Worm (Caenorhabditis elegans) whole organism, mixed stage, embryonic: Measurements from ENCODE around the gene C06E4.2.

Experiments used
- M03D4.4 ChIP-seq: sonication (generic microtip); optimal IDR thresholded peaks from 2 replicates; lab custom pipeline; 2017; ENCODE audit warnings: mild to moderate bottlenecking, missing genetic modification characterization, missing compliant biosample characterization
- bed-3 ChIP-seq: fragments of 200-800 bp; sonication (Bioruptor generic); optimal IDR thresholded peaks from 3 replicates; lab custom pipeline; 2018; ENCODE audit warnings: mild to moderate bottlenecking, missing genetic modification characterization, moderate library complexity, missing compliant biosample characterization
- blmp-1 ChIP-seq: fragments of 150-350 bp; optimal IDR thresholded peaks from 2 replicates; lab custom pipeline; 2014; ENCODE audit warnings: missing biosample characterization, missing genetic modification characterization
- ceh-39 ChIP-seq: fragments of 150-350 bp; optimal IDR thresholded peaks from 2 replicates; lab custom pipeline; 2014; ENCODE audit warnings: missing biosample characterization, missing genetic modification characterization
- ceh-43 ChIP-seq: fragments of 200-800 bp; sonication (Bioruptor generic); optimal IDR thresholded peaks from 2 replicates; lab custom pipeline; 2018; ENCODE audit warnings: mild to moderate bottlenecking, missing genetic modification characterization, moderate library complexity, missing compliant biosample characterization
- ceh-83 ChIP-seq: fragments of 200-800 bp; sonication (Bioruptor generic); optimal IDR thresholded peaks from 2 replicates; lab custom pipeline; 2018; ENCODE audit warnings: mild to moderate bottlenecking, missing genetic modification characterization, missing compliant biosample characterization
- ces-1 ChIP-seq: fragments of 150-350 bp; optimal IDR thresholded peaks from 2 replicates; lab custom pipeline; 2014; ENCODE audit warnings: missing biosample characterization, missing genetic modification reagents, missing genetic modification characterization
- cnd-1 ChIP-seq: fragments of 200-800 bp; sonication (Bioruptor generic); optimal IDR thresholded peaks from 2 replicates; lab custom pipeline; 2018; ENCODE audit warnings: mild to moderate bottlenecking, missing genetic modification characterization, missing compliant biosample characterization
- drap-1 ChIP-seq: fragments of 200-800 bp; sonication (Bioruptor generic); optimal IDR thresholded peaks from 3 replicates; lab custom pipeline; 2018; ENCODE audit warnings: mild to moderate bottlenecking, missing genetic modification characterization, missing compliant biosample characterization
- elt-1 ChIP-seq: sonication (generic microtip); optimal IDR thresholded peaks from 2 replicates; lab custom pipeline; 2017; ENCODE audit warnings: missing genetic modification characterization, mild to moderate bottlenecking, missing compliant biosample characterization, antibody characterized with exemption, moderate library complexity, borderline replicate concordance; ENCODE audit not compliant: insufficient read depth
- elt-3 ChIP-seq: fragments of 150-350 bp; optimal IDR thresholded peaks from 2 replicates; lab custom pipeline; 2014; ENCODE audit warnings: missing biosample characterization, missing genetic modification characterization
- flh-1 ChIP-seq: fragments of 200-800 bp; sonication (Bioruptor generic); optimal IDR thresholded peaks from 2 replicates; lab custom pipeline; 2018; ENCODE audit warnings: mild to moderate bottlenecking, missing genetic modification characterization, moderate library complexity, missing compliant biosample characterization
- ham-2 ChIP-seq: fragments of 200-800 bp; sonication (Bioruptor generic); optimal IDR thresholded peaks from 2 replicates; lab custom pipeline; 2018; ENCODE audit warnings: mild to moderate bottlenecking, missing genetic modification characterization, missing compliant biosample characterization
- hlh-1 ChIP-seq: fragments of 150-350 bp; optimal IDR thresholded peaks from 2 replicates; lab custom pipeline; 2014; ENCODE audit warnings: missing biosample characterization, missing genetic modification reagents, missing genetic modification characterization
- lin-13 ChIP-seq: fragments of 150-350 bp; optimal IDR thresholded peaks from 2 replicates; lab custom pipeline; 2014; ENCODE audit warnings: missing biosample characterization, missing genetic modification characterization
- lin-32 ChIP-seq: fragments of 200-800 bp; sonication (Bioruptor generic); optimal IDR thresholded peaks from 2 replicates; lab custom pipeline; 2018; ENCODE audit warnings: mild to moderate bottlenecking, missing genetic modification characterization, missing compliant biosample characterization
- lsy-2 ChIP-seq: fragments of 150-350 bp; optimal IDR thresholded peaks from 2 replicates; lab custom pipeline; 2014; ENCODE audit warnings: missing biosample characterization, missing genetic modification characterization
- mab-5 ChIP-seq: fragments of 150-350 bp; optimal IDR thresholded peaks from 2 replicates; lab custom pipeline; 2014; ENCODE audit warnings: missing biosample characterization, missing genetic modification characterization
- mep-1 ChIP-seq: fragments of 150-350 bp; optimal IDR thresholded peaks from 2 replicates; lab custom pipeline; 2017; ENCODE audit warnings: missing biosample characterization, missing genetic modification reagents, missing genetic modification characterization, inconsistent platforms
- mls-2 ChIP-seq: sonication (generic microtip); optimal IDR thresholded peaks from 2 replicates; lab custom pipeline; 2016; ENCODE audit warnings: mild to moderate bottlenecking, missing genetic modification characterization, moderate library complexity, missing compliant biosample characterization
- nhr-12 ChIP-seq: fragments of 150-350 bp; optimal IDR thresholded peaks from 2 replicates; lab custom pipeline; 2014; ENCODE audit warnings: missing biosample characterization, missing genetic modification characterization
- nhr-237 ChIP-seq: fragments of 150-350 bp; optimal IDR thresholded peaks from 2 replicates; lab custom pipeline; 2014; ENCODE audit warnings: missing biosample characterization, missing genetic modification characterization
- nhr-76 ChIP-seq: sonication (generic microtip); optimal IDR thresholded peaks from 2 replicates; lab custom pipeline; 2017; ENCODE audit warnings: missing biosample characterization, missing genetic modification characterization
- pha-4 ChIP-seq: fragments of 150-350 bp; optimal IDR thresholded peaks from 2 replicates; lab custom pipeline; 2018; ENCODE audit warnings: missing biosample characterization, missing genetic modification reagents, missing genetic modification characterization
- sem-2 ChIP-seq: fragments of 200-800 bp; sonication (Bioruptor generic); optimal IDR thresholded peaks from 2 replicates; lab custom pipeline; 2018; ENCODE audit warnings: mild to moderate bottlenecking, missing genetic modification characterization, missing compliant biosample characterization
- snpc-4 ChIP-seq: fragments of 150-350 bp; optimal IDR thresholded peaks from 2 replicates; lab custom pipeline; 2014; ENCODE audit warnings: missing biosample characterization, missing genetic modification characterization
- sptf-1 ChIP-seq: sonication (generic microtip); optimal IDR thresholded peaks from 2 replicates; lab custom pipeline; 2017; ENCODE audit warnings: mild to moderate bottlenecking, missing genetic modification characterization, moderate library complexity, missing compliant biosample characterization
- tbx-8 ChIP-seq: fragments of 200-800 bp; sonication (Bioruptor generic); optimal IDR thresholded peaks from 2 replicates; lab custom pipeline; 2018; ENCODE audit warnings: mild to moderate bottlenecking, missing genetic modification characterization, moderate library complexity, missing compliant biosample characterization
- unc-120 ChIP-seq: sonication (generic microtip); optimal IDR thresholded peaks from 2 replicates; lab custom pipeline; 2017; ENCODE audit warnings: missing genetic modification characterization, missing compliant biosample characterization; ENCODE audit not compliant: poor library complexity, severe bottlenecking
- unc-39 ChIP-seq: fragments of 150-350 bp; optimal IDR thresholded peaks from 2 replicates; lab custom pipeline; 2014; ENCODE audit warnings: missing biosample characterization, missing genetic modification characterization
- unc-62 ChIP-seq: fragments of 150-350 bp; optimal IDR thresholded peaks from 2 replicates; lab custom pipeline; 2014; ENCODE audit warnings: missing biosample characterization, missing genetic modification reagents, missing genetic modification characterization
- zip-8 ChIP-seq: fragments of 150-350 bp; optimal IDR thresholded peaks from 2 replicates; lab custom pipeline; 2014; ENCODE audit warnings: missing biosample characterization, missing genetic modification characterization
- ztf-11 ChIP-seq: fragments of 150-350 bp; optimal IDR thresholded peaks from 2 replicates; lab custom pipeline; 2014; ENCODE audit warnings: missing biosample characterization, missing genetic modification characterization

The C06E4.2 gene

DNA sequence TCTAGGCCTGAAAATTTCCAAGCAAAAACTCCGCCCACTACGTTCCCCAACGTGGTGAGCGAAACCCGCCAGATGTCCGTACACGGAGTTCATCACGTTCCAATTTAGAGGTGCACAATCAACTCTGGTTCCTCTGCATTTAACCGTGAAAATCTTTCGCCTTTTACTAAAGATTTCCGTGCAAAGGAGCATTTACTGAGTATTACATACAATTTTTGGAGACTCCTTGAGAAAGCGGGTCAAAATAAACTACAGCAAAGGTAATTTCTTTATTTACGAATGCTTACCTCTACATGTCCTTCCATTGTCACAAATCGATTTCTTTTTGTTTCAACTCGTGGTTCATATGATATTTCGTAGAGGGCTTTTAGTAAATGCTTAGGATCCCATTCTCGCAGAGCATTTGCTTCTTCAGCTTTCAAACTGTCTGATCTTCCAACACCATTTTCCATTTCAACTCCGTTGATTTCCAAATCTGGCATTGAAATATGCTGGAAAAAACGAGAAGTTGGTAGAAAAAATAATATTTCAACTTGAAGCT, 39.9 kb downstream of the C06E4.2 start, which contains the start of gene F42C5.9:
Gene F42C5.9 (minus strand): TSS at position 491 of the 541 bp plus-strand sequence.
- TF ChIP-seq blmp-1 = no peak
- no peak for TF ChIP-seq unc-62
- no peak for TF ChIP-seq ceh-39 (tag; lab: Kevin White, UChicago)
- TF ChIP-seq nhr-76 (tag; lab: Kevin White, UChicago) = no peak
- no peak for TF ChIP-seq elt-1 (tag; lab: Kevin White, UChicago)
- TF ChIP-seq snpc-4 (tag; lab: Kevin White, UChicago) = no peak
- TF ChIP-seq lin-13 (tag; lab: Kevin White, UChicago) = no peak
- TF ChIP-seq nhr-237 (tag; lab: Kevin White, UChicago) = no peak
- TF ChIP-seq cnd-1 (tag; lab: Kevin White, UChicago) = no peak
- no peak for TF ChIP-seq M03D4.4 (tag; lab: Kevin White, UChicago)
- no peak for TF ChIP-seq ces-1 (GFP tag; lab: Kevin White, UChicago)
- TF ChIP-seq bed-3 (GFP tag; lab: Kevin White, UChicago) = no peak
- TF ChIP-seq elt-3 (tag; lab: Kevin White, UChicago) = no peak
- no peak for TF ChIP-seq tbx-8 (GFP tag; lab: Kevin White, UChicago)
- no peak for TF ChIP-seq sem-2 (GFP tag; lab: Kevin White, UChicago)
- TF ChIP-seq lin-32 (GFP tag; lab: Kevin White, UChicago) = no peak
- no peak for TF ChIP-seq ham-2 (GFP tag; lab: Kevin White, UChicago)
- TF ChIP-seq lsy-2 (tag; lab: Kevin White, UChicago) = no peak
- no peak for TF ChIP-seq drap-1 (GFP tag; lab: Kevin White, UChicago)
- no peak for TF ChIP-seq zip-8 (tag; lab: Kevin White, UChicago)

DNA sequence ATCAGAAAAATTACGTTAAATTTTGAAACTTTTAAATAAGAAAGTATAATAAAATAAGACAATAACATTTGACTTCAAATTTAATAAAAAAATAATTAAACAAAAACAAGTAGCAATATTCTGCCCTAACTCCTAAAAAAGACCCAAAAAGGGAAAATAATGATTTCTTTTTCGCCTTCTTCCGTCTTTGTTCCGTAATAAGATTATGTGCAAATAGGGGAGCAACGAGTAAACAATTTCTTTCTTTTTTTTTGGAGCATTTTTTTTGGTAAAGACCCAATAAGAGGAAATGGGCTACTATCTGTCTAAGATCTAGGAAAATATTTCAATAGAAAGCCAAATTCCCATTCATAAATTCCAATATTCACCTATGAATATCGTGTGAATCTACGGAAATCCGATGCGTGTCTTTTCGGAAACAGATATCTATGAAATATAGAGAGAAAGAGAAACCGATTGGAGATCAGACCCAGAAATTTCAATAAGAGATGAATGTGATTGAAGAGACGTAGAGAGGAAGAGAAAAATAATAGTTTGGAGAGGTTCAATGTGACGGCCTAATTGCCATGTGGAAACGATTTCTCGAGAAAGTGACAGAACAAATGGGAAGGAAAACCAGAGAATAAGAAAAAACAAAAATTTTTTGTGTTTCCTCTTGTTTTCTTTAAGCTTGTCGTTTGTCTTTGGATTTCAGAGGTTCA, 41.2 kb downstream of the C06E4.2 start:
- TF ChIP-seq ceh-43 (GFP tag; lab: Kevin White, UChicago) = no peak
- TF ChIP-seq mep-1 (tag; lab: Kevin White, UChicago) = no peak
- peak; percentile 83 for TF ChIP-seq ces-1 (GFP tag; lab: Kevin White, UChicago)
- no peak for TF ChIP-seq cnd-1 (tag; lab: Kevin White, UChicago)
- no peak for TF ChIP-seq zip-8 (tag; lab: Kevin White, UChicago)
- TF ChIP-seq unc-62 = peak; percentile 63
- TF ChIP-seq sem-2 (GFP tag; lab: Kevin White, UChicago) = no peak
- peak; percentile 51 for TF ChIP-seq elt-1 (tag; lab: Kevin White, UChicago)
- no peak for TF ChIP-seq flh-1 (GFP tag; lab: Kevin White, UChicago)
- TF ChIP-seq, all 35 proteins: peak for 3

ce11 chrIV:7318900-7319299, 42.1 kb downstream of the C06E4.2 start:
- TF ChIP-seq nhr-12 (tag; lab: Kevin White, UChicago) (no peak), hlh-1 (tag; lab: Kevin White, UChicago) (no peak), mls-2 (tag; lab: Kevin White, UChicago) (no peak), elt-3 (tag; lab: Kevin White, UChicago) (no peak), ham-2 (GFP tag; lab: Kevin White, UChicago) (no peak), ceh-39 (tag; lab: Kevin White, UChicago) (no peak), flh-1 (GFP tag; lab: Kevin White, UChicago) (no peak), ceh-83 (GFP tag; lab: Kevin White, UChicago) (no peak), pha-4 (tag; lab: Kevin White, UChicago) (no peak)

DNA sequence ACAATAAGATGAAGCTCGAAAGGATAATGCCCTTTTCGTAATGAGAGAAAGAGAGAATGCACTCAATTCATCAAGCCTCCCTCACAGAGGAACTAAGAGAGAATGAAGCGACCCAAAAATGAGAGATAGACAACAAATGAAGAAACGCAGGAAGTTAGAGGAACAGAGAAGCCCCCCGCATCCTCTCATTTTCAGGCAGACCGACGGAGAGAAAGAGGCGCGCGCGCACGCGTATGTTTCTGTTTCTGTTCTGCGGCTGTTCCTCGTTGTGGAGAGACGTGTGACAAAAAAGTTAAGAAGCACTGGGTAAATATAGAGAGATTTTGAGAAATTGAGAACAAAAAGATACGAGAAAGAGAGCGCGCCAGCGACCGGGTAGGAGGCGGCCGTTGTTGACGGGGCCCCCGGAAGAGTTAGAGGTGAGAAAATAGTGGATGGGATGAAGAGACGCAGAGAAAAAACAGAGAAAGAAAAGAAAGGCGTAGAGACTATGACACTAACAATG, 43.2 kb downstream of the C06E4.2 start:
- TF ChIP-seq lin-32 (GFP tag; lab: Kevin White, UChicago) = no peak
- peak; percentile 81 for TF ChIP-seq hlh-1 (tag; lab: Kevin White, UChicago)
- peak; percentile 87 for TF ChIP-seq unc-120
- no peak for TF ChIP-seq mab-5 (tag; lab: Kevin White, UChicago)
- TF ChIP-seq mep-1 (tag; lab: Kevin White, UChicago) = peak; percentile 38
- no peak for TF ChIP-seq nhr-12 (tag; lab: Kevin White, UChicago)
- TF ChIP-seq nhr-237 (tag; lab: Kevin White, UChicago) = peak; percentile 63
- no peak for TF ChIP-seq elt-3 (tag; lab: Kevin White, UChicago)
- no peak for TF ChIP-seq lin-13 (tag; lab: Kevin White, UChicago)
- TF ChIP-seq pha-4 (tag; lab: Kevin White, UChicago) = no peak
- TF ChIP-seq unc-39 (tag; lab: Kevin White, UChicago) = no peak
- TF ChIP-seq mls-2 (tag; lab: Kevin White, UChicago) = peak; percentile 65
- TF ChIP-seq sptf-1 (tag; lab: Kevin White, UChicago) = no peak
- TF ChIP-seq ham-2 (GFP tag; lab: Kevin White, UChicago) = peak; percentile 78
- TF ChIP-seq ces-1 (GFP tag; lab: Kevin White, UChicago) = peak; percentile 89
- TF ChIP-seq blmp-1 = peak; percentile 12
- TF ChIP-seq bed-3 (GFP tag; lab: Kevin White, UChicago) = no peak
- no peak for TF ChIP-seq elt-1 (tag; lab: Kevin White, UChicago)
- TF ChIP-seq ztf-11 (tag; lab: Kevin White, UChicago) = no peak
- TF ChIP-seq unc-62 = peak; percentile 70
- TF ChIP-seq snpc-4 (tag; lab: Kevin White, UChicago) = no peak
- TF ChIP-seq lsy-2 (tag; lab: Kevin White, UChicago) = peak; percentile 40
- TF ChIP-seq cnd-1 (tag; lab: Kevin White, UChicago) = no peak
